Worm (Caenorhabditis elegans): ENCODE measurements around the gene F32D8.5.

F32D8.5 gene

ce11 chrV:10897172-10897571 is 2.6 kb downstream of the F32D8.5 start (continued):
- TF ChIP-seq ceh-63 (GFP tag; optimal IDR thresholded peaks at IDR 0.05), result peak; percentile 89
- peak; percentile 97 for TF ChIP-seq sox-4 (tag; optimal IDR thresholded peaks at IDR 0.05)
- peak; percentile 98 for TF ChIP-seq vab-15 (tag; optimal IDR thresholded peaks at IDR 0.05)
- no peak for TF ChIP-seq ets-5 (GFP tag; IDR thresholded peaks at IDR 0.05)
- peak; percentile 100 for TF ChIP-seq rnt-1 (tag; optimal IDR thresholded peaks at IDR 0.05)
- TF ChIP-seq fkh-8 (tag; optimal IDR thresholded peaks at IDR 0.05), result peak; percentile 99
- peak; percentile 94 for TF ChIP-seq zag-1 (tag; optimal IDR thresholded peaks at IDR 0.05)
- peak; percentile 99 for TF ChIP-seq nhr-76 (tag; optimal IDR thresholded peaks at IDR 0.05)
- peak; percentile 99 for TF ChIP-seq nhr-11 (tag; optimal IDR thresholded peaks at IDR 0.05)
- TF ChIP-seq fos-1 (tag; optimal IDR thresholded peaks at IDR 0.05), result peak; percentile 97
- TF ChIP-seq skn-1 (tag; optimal IDR thresholded peaks at IDR 0.05), result peak; percentile 97
- peak; percentile 99 for TF ChIP-seq nhr-20 (tag; optimal IDR thresholded peaks at IDR 0.05)
- peak; percentile 25 for TF ChIP-seq unc-30 (tag; optimal IDR thresholded peaks at IDR 0.05)
- peak; percentile 99 for TF ChIP-seq unc-130 (tag; optimal IDR thresholded peaks at IDR 0.05)
- TF ChIP-seq pag-3 (tag; optimal IDR thresholded peaks at IDR 0.05; ENCODE audit: borderline replicate concordance, insufficient read depth), result no peak
- TF ChIP-seq dpl-1 (GFP tag; optimal IDR thresholded peaks at IDR 0.05), result peak; percentile 100
- peak; percentile 99 for TF ChIP-seq swsn-7 (tag; optimal IDR thresholded peaks at IDR 0.05)
- TF ChIP-seq grh-1 (GFP tag; IDR thresholded peaks at IDR 0.05), result peak; percentile 99
- TF ChIP-seq tbx-2 (tag; optimal IDR thresholded peaks at IDR 0.05), result peak; percentile 99
- peak; percentile 51 for TF ChIP-seq nhr-28 (tag; optimal IDR thresholded peaks at IDR 0.05)
- peak; percentile 76 for TF ChIP-seq ceh-90 (tag; optimal IDR thresholded peaks at IDR 0.05)
- TF ChIP-seq C16A3.4 (tag; optimal IDR thresholded peaks at IDR 0.05), result peak; percentile 98
- peak; percentile 98 for TF ChIP-seq ceh-8 (GFP tag; optimal IDR thresholded peaks at IDR 0.05)
- peak; percentile 92 for TF ChIP-seq aly-2 (tag; optimal IDR thresholded peaks at IDR 0.05)
- peak in 5 of 6 experiments; percentile 91 to 99 (median 98) for TF ChIP-seq elt-3 (tag; optimal IDR thresholded peaks at IDR 0.05)
- TF ChIP-seq lsy-2 (tag; optimal IDR thresholded peaks at IDR 0.05), result peak; percentile 97
- peak; percentile 96 for TF ChIP-seq ceh-88 (GFP tag; IDR thresholded peaks at IDR 0.05)
- TF ChIP-seq alr-1 (tag; optimal IDR thresholded peaks at IDR 0.05; ENCODE audit: borderline replicate concordance), result no peak
- peak; percentile 59 for TF ChIP-seq Y116A8C.19 (tag; optimal IDR thresholded peaks at IDR 0.05; ENCODE audit: borderline replicate concordance)
- TF ChIP-seq lin-13 (GFP tag; optimal IDR thresholded peaks at IDR 0.05), result peak; percentile 99
- TF ChIP-seq efl-1 (optimal IDR thresholded peaks at IDR 0.05), result peak; percentile 100
- peak; percentile 100 for TF ChIP-seq efl-1 (GFP tag; optimal IDR thresholded peaks at IDR 0.05 in 1 of 2)
- peak; percentile 96 for TF ChIP-seq isw-1 (GFP tag; IDR thresholded peaks at IDR 0.05)
- peak; percentile 100 for TF ChIP-seq lin-35 (GFP tag; optimal IDR thresholded peaks at IDR 0.05)
- TF ChIP-seq unc-86 (tag; optimal IDR thresholded peaks at IDR 0.05), result peak; percentile 99
- TF ChIP-seq nhr-12 (tag; optimal IDR thresholded peaks at IDR 0.05), result peak; percentile 31
- TF ChIP-seq sup-37 (GFP tag; optimal IDR thresholded peaks at IDR 0.05), result peak; percentile 97
- TF ChIP-seq blmp-1 (tag; optimal IDR thresholded peaks at IDR 0.05), result peak; percentile 92
- peak; percentile 83 to 87 for TF ChIP-seq egl-27 (tag; optimal IDR thresholded peaks at IDR 0.05)
- TF ChIP-seq ztf-11 (tag; optimal IDR thresholded peaks at IDR 0.05), result peak; percentile 56 to 97
- peak; percentile 99 for TF ChIP-seq mep-1 (tag; optimal IDR thresholded peaks at IDR 0.05)
- TF ChIP-seq nhr-77 (tag; optimal IDR thresholded peaks at IDR 0.05), result peak; percentile 97
- TF ChIP-seq unc-98 (GFP tag; IDR thresholded peaks at IDR 0.05), result peak; percentile 61; the same call in 1 of the 2 replicates
- peak; percentile 99 for TF ChIP-seq nhr-47 (tag; optimal IDR thresholded peaks at IDR 0.05)
- TF ChIP-seq lin-14 (GFP tag; optimal IDR thresholded peaks at IDR 0.05), result peak; percentile 99
- TF ChIP-seq mab-9 (GFP tag; IDR thresholded peaks at IDR 0.05), result peak; percentile 96
- peak; percentile 100 for TF ChIP-seq nhr-71 (tag; optimal IDR thresholded peaks at IDR 0.05)
- TF ChIP-seq pqm-1 (tag; optimal IDR thresholded peaks at IDR 0.05), result no peak
- peak; percentile 98 to 99 (median 98) for TF ChIP-seq ceh-82 (tag; optimal IDR thresholded peaks at IDR 0.05)
- TF ChIP-seq sptf-1 (tag; optimal IDR thresholded peaks at IDR 0.05), result no peak
- peak; percentile 94 for TF ChIP-seq lir-3 (tag; optimal IDR thresholded peaks at IDR 0.05; ENCODE audit: poor library complexity)
- TF ChIP-seq egl-13 (tag; optimal IDR thresholded peaks at IDR 0.05), result peak; percentile 98
- peak; percentile 97 for TF ChIP-seq aha-1 (tag; optimal IDR thresholded peaks at IDR 0.05)
